Fruit fly (Drosophila melanogaster): ENCODE results near the gene ND-13A.

Gene ND-13A

DNA sequence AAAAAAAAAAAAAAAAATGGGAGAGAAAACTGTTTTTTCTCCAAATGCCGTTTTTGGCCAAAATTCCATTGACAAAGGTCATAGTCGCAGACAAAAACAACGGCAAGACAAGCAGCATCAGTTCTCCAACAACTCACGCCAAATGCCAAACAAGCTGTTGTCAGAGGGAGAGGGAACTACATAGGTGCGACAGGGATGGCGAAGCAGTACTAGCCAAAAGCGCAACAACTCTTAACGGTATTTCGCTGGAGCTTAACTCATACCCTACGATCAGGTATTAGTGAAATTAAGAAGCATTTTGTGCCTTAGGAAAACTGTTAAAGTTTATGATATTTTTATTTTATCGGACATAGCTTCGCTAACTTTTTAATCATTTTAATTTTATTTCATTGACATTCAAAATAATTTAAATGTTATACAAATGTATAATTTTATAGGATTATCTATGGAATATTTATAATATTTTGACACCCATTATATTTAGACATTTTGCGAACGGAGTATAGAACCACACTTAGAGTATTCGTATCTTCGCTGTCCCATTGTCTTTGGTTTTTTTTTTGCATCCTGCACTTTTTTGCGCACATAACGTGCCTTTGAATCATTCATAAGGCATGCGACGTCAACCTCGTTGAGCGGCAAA lies 19.7 kb downstream of the ND-13A start (continued):
- TF ChIP-seq CG10631 (GFP tag; optimal IDR thresholded peaks at IDR 0.05): peak; percentile 83
- peak; percentile 97 for TF ChIP-seq CG32006 (GFP tag; optimal IDR thresholded peaks at IDR 0.05)
- no peak for TF ChIP-seq esn (GFP tag; optimal IDR thresholded peaks at IDR 0.05)
- peak; percentile 82 for TF ChIP-seq Ets96B (tag; optimal IDR thresholded peaks at IDR 0.05)
- TF ChIP-seq CG6276 (GFP tag; optimal IDR thresholded peaks at IDR 0.05): peak; percentile 95
- peak; percentile 44 for TF ChIP-seq CG7368 (GFP tag; optimal IDR thresholded peaks at IDR 0.05)
- no peak for TF ChIP-seq Hr38 (GFP tag; optimal IDR thresholded peaks at IDR 0.05)
- peak; percentile 80 for TF ChIP-seq CG10669 (GFP tag; optimal IDR thresholded peaks at IDR 0.05)
- TF ChIP-seq eg (GFP tag; IDR thresholded peaks at IDR 0.05): peak; percentile 72; the same call in 1 of the 3 replicates
- no peak for TF ChIP-seq CG11902 (GFP tag; optimal IDR thresholded peaks at IDR 0.05)
- peak; percentile 77 for TF ChIP-seq CG11294 (GFP tag; IDR thresholded peaks at IDR 0.05)
- TF ChIP-seq acj6 (GFP tag; optimal IDR thresholded peaks at IDR 0.05): peak; percentile 80
- no peak for TF ChIP-seq pdm3 (GFP tag; optimal IDR thresholded peaks at IDR 0.05)
- peak; percentile 84 for TF ChIP-seq CG3032 (tag; optimal IDR thresholded peaks at IDR 0.05)
- TF ChIP-seq CG1621 (tag; optimal IDR thresholded peaks at IDR 0.05): peak; percentile 58
- TF ChIP-seq dac (GFP tag; optimal IDR thresholded peaks at IDR 0.05): peak; percentile 82
- peak; percentile 81 for TF ChIP-seq CG3919 (GFP tag; optimal IDR thresholded peaks at IDR 0.05)
- TF ChIP-seq Gug (GFP tag; IDR thresholded peaks at IDR 0.05): peak; percentile 85
- TF ChIP-seq salr (GFP tag; optimal IDR thresholded peaks at IDR 0.05): peak in 1 of 2 experiments; percentile 92
- TF ChIP-seq Sox14 (GFP tag; optimal IDR thresholded peaks at IDR 0.05): peak; percentile 49
- TF ChIP-seq CG8319 (GFP tag; optimal IDR thresholded peaks at IDR 0.05): no peak
- peak; percentile 96 for TF ChIP-seq CG8119 (GFP tag; IDR thresholded peaks at IDR 0.05)

DNA sequence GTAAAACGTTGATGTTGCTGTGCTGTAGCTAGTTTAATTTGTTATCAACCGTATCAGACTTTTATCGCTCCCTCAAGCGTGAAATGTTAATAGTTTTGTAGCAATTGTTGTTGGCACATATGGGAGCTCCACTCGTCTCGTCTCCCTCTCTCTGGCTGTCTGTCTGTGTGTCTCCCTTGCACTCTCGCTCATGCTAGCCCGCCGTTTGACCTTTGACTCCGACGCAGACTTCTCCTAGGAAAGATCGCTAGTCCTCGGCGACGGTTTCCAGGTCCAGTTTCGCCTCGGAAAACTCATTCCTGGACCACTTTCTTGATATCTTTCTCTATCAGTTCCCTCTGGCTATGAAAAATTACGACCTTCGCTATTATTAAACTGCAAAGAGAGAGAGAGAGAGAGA lies 20.9 kb downstream of the ND-13A start:
- TF ChIP-seq svp (GFP tag): no peak
- TF ChIP-seq Blimp-1 (GFP tag; optimal IDR thresholded peaks at IDR 0.05): no peak
- no peak for TF ChIP-seq Hr4 (GFP tag; optimal IDR thresholded peaks at IDR 0.05)
- no peak for TF ChIP-seq Eip75B (GFP tag; optimal IDR thresholded peaks at IDR 0.05)
- TF ChIP-seq Eip93F (GFP tag; optimal IDR thresholded peaks at IDR 0.05): no peak
- no peak for TF ChIP-seq Sox15 (GFP tag; optimal IDR thresholded peaks at IDR 0.05)
- TF ChIP-seq esn (GFP tag; optimal IDR thresholded peaks at IDR 0.05): no peak

- TF ChIP-seq lz (GFP tag; optimal IDR thresholded peaks at IDR 0.05): no peak
- TF ChIP-seq fkh (GFP tag; optimal IDR thresholded peaks at IDR 0.05): no peak
- peak; percentile 26 for TF ChIP-seq Eip78C (GFP tag)
- TF ChIP-seq CG15336 (GFP tag; IDR thresholded peaks at IDR 0.05): no peak
Observed at dm6 chr2L:5072357-5072756, 27.7 kb downstream of the ND-13A start.

DNA sequence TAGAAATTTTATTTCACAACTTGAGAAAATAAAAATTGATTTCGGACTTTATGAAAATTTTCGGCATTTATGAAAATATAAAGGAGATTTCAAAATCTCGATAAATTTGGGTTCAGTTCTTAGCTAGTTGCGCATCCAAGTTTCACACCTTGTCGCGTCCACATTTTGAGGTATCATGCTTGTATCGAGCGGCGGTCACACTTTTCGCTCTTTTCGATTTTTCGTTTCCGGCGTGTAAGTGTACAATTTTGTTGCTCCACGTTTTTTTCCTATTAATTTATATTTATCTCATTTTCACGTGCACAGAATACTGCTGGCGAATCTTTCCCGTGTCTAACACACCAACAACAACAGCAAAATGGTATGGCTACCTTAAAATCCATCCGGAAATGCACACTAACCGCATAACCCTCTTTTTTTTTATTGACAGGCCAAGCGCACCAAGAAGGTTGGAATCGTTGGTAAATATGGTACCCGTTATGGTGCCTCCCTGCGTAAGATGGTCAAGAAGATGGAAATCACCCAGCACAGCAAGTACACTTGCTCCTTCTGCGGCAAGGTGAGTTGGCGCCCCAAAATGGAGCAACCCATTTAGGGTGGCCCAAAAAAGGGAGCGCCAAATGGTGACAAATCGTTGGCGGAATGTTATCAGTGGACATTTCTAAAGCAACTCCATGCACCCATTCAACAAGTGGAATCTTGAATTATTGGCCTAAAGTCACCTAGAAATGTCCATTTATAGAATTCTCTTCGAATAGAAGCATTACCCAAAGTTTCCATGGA lies 29.1 kb downstream of the ND-13A start, which contains the start of gene RpL37A:
Gene RpL37A (plus strand): TSS at position 161 of the 783 bp plus-strand sequence.
- no peak for TF ChIP-seq CG11762 (GFP tag; optimal IDR thresholded peaks at IDR 0.05; ENCODE audit: insufficient read depth)
- TF ChIP-seq Hr39 (GFP tag; optimal IDR thresholded peaks at IDR 0.05): peak; percentile 60
- peak; percentile 99 for TF ChIP-seq CG10669 (GFP tag; optimal IDR thresholded peaks at IDR 0.05)
- TF ChIP-seq CG7368 (GFP tag; optimal IDR thresholded peaks at IDR 0.05): peak; percentile 46
- TF ChIP-seq CG16779 (tag; optimal IDR thresholded peaks at IDR 0.05): peak; percentile 69
- peak; percentile 59 to 81 for TF ChIP-seq ss (GFP tag; optimal IDR thresholded peaks at IDR 0.05)
- no peak for TF ChIP-seq CG15336 (GFP tag; IDR thresholded peaks at IDR 0.05)
- peak; percentile 71 for TF ChIP-seq fkh (GFP tag; optimal IDR thresholded peaks at IDR 0.05)
- TF ChIP-seq CG6854 (GFP tag; optimal IDR thresholded peaks at IDR 0.05): peak; percentile 94
- peak; percentile 53 for TF ChIP-seq acj6 (GFP tag; optimal IDR thresholded peaks at IDR 0.05)
- peak; percentile 79 for TF ChIP-seq net (GFP tag; optimal IDR thresholded peaks at IDR 0.05)
- TF ChIP-seq CG3919 (GFP tag; optimal IDR thresholded peaks at IDR 0.05): peak; percentile 84
- TF ChIP-seq CG32006 (GFP tag; optimal IDR thresholded peaks at IDR 0.05): no peak
- no peak for TF ChIP-seq Eip93F (GFP tag; optimal IDR thresholded peaks at IDR 0.05)
- TF ChIP-seq Ets96B (tag; optimal IDR thresholded peaks at IDR 0.05): no peak
- peak; percentile 62 for TF ChIP-seq CG3032 (tag; optimal IDR thresholded peaks at IDR 0.05)
- TF ChIP-seq Gug (GFP tag; IDR thresholded peaks at IDR 0.05): no peak
- peak; percentile 66 for TF ChIP-seq Eip75B (GFP tag; optimal IDR thresholded peaks at IDR 0.05)
- no peak for TF ChIP-seq spab (GFP tag; optimal IDR thresholded peaks at IDR 0.05)
- no peak for TF ChIP-seq Hr38 (GFP tag; optimal IDR thresholded peaks at IDR 0.05)
- TF ChIP-seq CG6276 (GFP tag; optimal IDR thresholded peaks at IDR 0.05): no peak
- TF ChIP-seq CG8119 (GFP tag; IDR thresholded peaks at IDR 0.05): peak; percentile 16; the same call in 1 of the 3 replicates
- no peak for TF ChIP-seq pdm3 (GFP tag; optimal IDR thresholded peaks at IDR 0.05)
- peak; percentile 92 for TF ChIP-seq Eip78C (GFP tag)
- peak; percentile 56 for TF ChIP-seq vri (GFP tag; optimal IDR thresholded peaks at IDR 0.05)
- peak; percentile 53 for TF ChIP-seq achi (GFP tag; optimal IDR thresholded peaks at IDR 0.05)
- peak; percentile 75 for TF ChIP-seq fd85E (GFP tag; optimal IDR thresholded peaks at IDR 0.05)
